Fruit fly (Drosophila melanogaster) whole organism, wandering third instar larva: Measurements from ENCODE around the gene CG9072.

Experiments
- Abd-B ChIP-seq: fragments of >200 bp; optimal IDR thresholded peaks from 2 replicates; lab custom pipeline; 2017; ENCODE audit warnings: missing biosample characterization, missing genetic modification characterization
- CG32264 ChIP-seq: fragments of 200-800 bp; sonication (Bioruptor generic); optimal IDR thresholded peaks from 2 replicates; lab custom pipeline; 2016; ENCODE audit warnings: missing biosample characterization, missing genetic modification characterization
- CG9705 ChIP-seq: fragments of 200-800 bp; sonication (Bioruptor generic); optimal IDR thresholded peaks from 2 replicates; lab custom pipeline; 2018; ENCODE audit warnings: missing biosample characterization, mild to moderate bottlenecking, missing genetic modification characterization
- CrebA ChIP-seq: fragments of 200-800 bp; sonication (Bioruptor generic); optimal IDR thresholded peaks from 2 replicates; lab custom pipeline; 2016; ENCODE audit warnings: missing biosample characterization, mild to moderate bottlenecking, missing genetic modification characterization, borderline replicate concordance
- Dfd ChIP-seq: fragments of >200 bp; optimal IDR thresholded peaks from 2 replicates; lab custom pipeline; 2017; ENCODE audit warnings: missing biosample characterization, missing genetic modification characterization
- Dif ChIP-seq: fragments of 200-275, 200-300 bp; sonication (Bioruptor generic); optimal IDR thresholded peaks from 2 replicates; lab custom pipeline; 2018; ENCODE audit warnings: missing biosample characterization, missing genetic modification characterization; ENCODE audit not compliant: partially characterized antibody
- GATAd ChIP-seq: sonication (Bioruptor generic); optimal IDR thresholded peaks from 2 replicates; lab custom pipeline; 2016; ENCODE audit warnings: missing biosample characterization, missing genetic modification characterization
- HLH106 ChIP-seq: fragments of 200-800 bp; optimal IDR thresholded peaks from 3 replicates; lab custom pipeline; 2019; ENCODE audit warnings: missing biosample characterization, mild to moderate bottlenecking, missing genetic modification characterization, moderate library complexity
- Hnf4 ChIP-seq: fragments of 200-800 bp; sonication (Bioruptor generic); optimal IDR thresholded peaks from 2 replicates; lab custom pipeline; 2016; ENCODE audit warnings: missing biosample characterization, mild to moderate bottlenecking, missing genetic modification characterization
- Hr78 ChIP-seq: fragments of >200 bp; optimal IDR thresholded peaks from 2 replicates; lab custom pipeline; 2017; ENCODE audit warnings: missing biosample characterization, missing genetic modification characterization
- Hr83 ChIP-seq: fragments of 200-300 bp; sonication (Bioruptor generic); optimal IDR thresholded peaks from 2 replicates; lab custom pipeline; 2016; ENCODE audit warnings: missing biosample characterization, mild to moderate bottlenecking, missing genetic modification characterization, moderate library complexity; ENCODE audit not compliant: poor library complexity, severe bottlenecking
- Jra ChIP-seq: sonication (Bioruptor generic); optimal IDR thresholded peaks from 2 replicates; lab custom pipeline; 2016; ENCODE audit warnings: missing biosample characterization, missing genetic modification characterization
- Mio ChIP-seq: sonication (Bioruptor generic); optimal IDR thresholded peaks from 2 replicates; lab custom pipeline; 2016; ENCODE audit warnings: missing biosample characterization, missing genetic modification characterization
- Myc ChIP-seq: fragments of >200 bp; optimal IDR thresholded peaks from 2 replicates; lab custom pipeline; 2017
- N ChIP-seq: fragments of >200 bp; optimal IDR thresholded peaks from 2 replicates; lab custom pipeline; 2018; ENCODE audit warnings: missing biosample characterization, missing external identifiers, missing genetic modification characterization
- OdsH ChIP-seq: fragments of 200-800 bp; sonication (Bioruptor generic); optimal IDR thresholded peaks from 2 replicates; lab custom pipeline; 2016; ENCODE audit warnings: missing biosample characterization, mild to moderate bottlenecking, missing genetic modification characterization
- Rel ChIP-seq, 2 experiments: fragments of 200-800 bp; sonication (Bioruptor generic) in 1 of 2; optimal IDR thresholded peaks; 2 replicates in 1 of 2; 3 replicates in 1 of 2; lab custom pipeline; 2016 to 2019; ENCODE audit warnings: mild to moderate bottlenecking in 2 of 2, missing biosample characterization in 2 of 2, missing genetic modification characterization in 2 of 2, moderate library complexity in 1 of 2
- Sp1 ChIP-seq: fragments of 200-800 bp; sonication (Bioruptor generic); optimal IDR thresholded peaks from 3 replicates; lab custom pipeline; 2019; ENCODE audit warnings: missing biosample characterization, mild to moderate bottlenecking, missing genetic modification characterization, moderate library complexity
- Vsx2 ChIP-seq: fragments of 200-300, 225-300 bp; sonication (Bioruptor generic); optimal IDR thresholded peaks from 2 replicates; lab custom pipeline; 2018; ENCODE audit warnings: missing biosample characterization, missing genetic modification characterization; ENCODE audit not compliant: partially characterized antibody
- br ChIP-seq: fragments of 200-800 bp; sonication (Bioruptor generic); optimal IDR thresholded peaks from 2 replicates; lab custom pipeline; 2016; ENCODE audit warnings: missing biosample characterization, missing genetic modification characterization
- brk ChIP-seq: fragments of 200-800 bp; sonication (Bioruptor generic); optimal IDR thresholded peaks from 2 replicates; lab custom pipeline; 2016; ENCODE audit warnings: missing biosample characterization, mild to moderate bottlenecking, missing genetic modification characterization
- dl ChIP-seq, 2 experiments: fragments of 175-275, 200-275 bp in 1 of 2; fragments of 200-275 bp in 1 of 2; sonication (Bioruptor generic); optimal IDR thresholded peaks; lab custom pipeline; 2018; ENCODE audit warnings: mild to moderate bottlenecking in 2 of 2, missing biosample characterization in 2 of 2, missing genetic modification characterization in 2 of 2, moderate library complexity in 2 of 2; ENCODE audit not compliant: partially characterized antibody in 2 of 2, insufficient read depth in 1 of 2
- dmrt93B ChIP-seq: fragments of 200-800 bp; sonication (Bioruptor generic); optimal IDR thresholded peaks from 2 replicates; lab custom pipeline; 2018; ENCODE audit warnings: missing biosample characterization, mild to moderate bottlenecking, missing genetic modification characterization
- dsf ChIP-seq: sonication (Bioruptor generic); optimal IDR thresholded peaks from 2 replicates; lab custom pipeline; 2016; ENCODE audit warnings: missing biosample characterization, missing genetic modification characterization, borderline replicate concordance
- ey ChIP-seq: fragments of 200-800 bp; sonication (Bioruptor generic); optimal IDR thresholded peaks from 2 replicates; lab custom pipeline; 2016; ENCODE audit warnings: missing biosample characterization, missing genetic modification characterization
- foxo ChIP-seq, 2 experiments: fragments of 200-800 bp; sonication (Bioruptor generic); optimal IDR thresholded peaks; 2 replicates in 1 of 2; 3 replicates in 1 of 2; lab custom pipeline; 2016 to 2017; ENCODE audit warnings: missing biosample characterization in 2 of 2, missing genetic modification characterization in 2 of 2
- fru ChIP-seq: fragments of 200-800 bp; sonication (Bioruptor generic); optimal IDR thresholded peaks from 3 replicates; lab custom pipeline; 2016; ENCODE audit warnings: missing biosample characterization, mild to moderate bottlenecking, missing genetic modification characterization
- h ChIP-seq: fragments of 200-800 bp; sonication (Bioruptor generic); optimal IDR thresholded peaks from 3 replicates; lab custom pipeline; 2016; ENCODE audit warnings: missing biosample characterization, mild to moderate bottlenecking, missing genetic modification characterization
- jim ChIP-seq: fragments of 175-275, 200-325 bp; sonication (Bioruptor generic); optimal IDR thresholded peaks from 2 replicates; lab custom pipeline; 2016; ENCODE audit warnings: missing biosample characterization, mild to moderate bottlenecking, missing genetic modification characterization
- lola ChIP-seq: fragments of >200 bp; optimal IDR thresholded peaks from 2 replicates; lab custom pipeline; 2017; ENCODE audit warnings: missing biosample characterization, missing genetic modification characterization
- pan ChIP-seq: fragments of >200 bp; optimal IDR thresholded peaks from 2 replicates; lab custom pipeline; 2017
- psq ChIP-seq: fragments of 200-800 bp; sonication (Bioruptor generic); optimal IDR thresholded peaks from 3 replicates; lab custom pipeline; 2017; ENCODE audit warnings: missing biosample characterization, mild to moderate bottlenecking, missing genetic modification characterization, moderate library complexity
- rgr ChIP-seq: fragments of 200-800 bp; sonication (Bioruptor generic); optimal IDR thresholded peaks from 3 replicates; lab custom pipeline; 2016; ENCODE audit warnings: missing biosample characterization, mild to moderate bottlenecking, missing genetic modification characterization
- sage ChIP-seq: fragments of 200-800 bp; sonication (Bioruptor generic); optimal IDR thresholded peaks from 2 replicates; lab custom pipeline; 2016; ENCODE audit warnings: missing biosample characterization, mild to moderate bottlenecking, missing genetic modification characterization
- sv ChIP-seq: fragments of 200-800 bp; sonication (Bioruptor generic); optimal IDR thresholded peaks from 3 replicates; lab custom pipeline; 2016; ENCODE audit warnings: missing biosample characterization, missing genetic modification characterization
- tai ChIP-seq: sonication (Bioruptor generic); optimal IDR thresholded peaks from 2 replicates; lab custom pipeline; 2016; ENCODE audit warnings: missing biosample characterization, missing genetic modification characterization
- usp ChIP-seq: fragments of >200 bp; optimal IDR thresholded peaks from 2 replicates; lab custom pipeline; 2017; ENCODE audit warnings: missing biosample characterization, missing genetic modification characterization
- woc ChIP-seq: sonication (Bioruptor generic); optimal IDR thresholded peaks from 2 replicates; lab custom pipeline; 2016; ENCODE audit warnings: missing biosample characterization, mild to moderate bottlenecking, missing genetic modification characterization

CG9072 gene

DNA sequence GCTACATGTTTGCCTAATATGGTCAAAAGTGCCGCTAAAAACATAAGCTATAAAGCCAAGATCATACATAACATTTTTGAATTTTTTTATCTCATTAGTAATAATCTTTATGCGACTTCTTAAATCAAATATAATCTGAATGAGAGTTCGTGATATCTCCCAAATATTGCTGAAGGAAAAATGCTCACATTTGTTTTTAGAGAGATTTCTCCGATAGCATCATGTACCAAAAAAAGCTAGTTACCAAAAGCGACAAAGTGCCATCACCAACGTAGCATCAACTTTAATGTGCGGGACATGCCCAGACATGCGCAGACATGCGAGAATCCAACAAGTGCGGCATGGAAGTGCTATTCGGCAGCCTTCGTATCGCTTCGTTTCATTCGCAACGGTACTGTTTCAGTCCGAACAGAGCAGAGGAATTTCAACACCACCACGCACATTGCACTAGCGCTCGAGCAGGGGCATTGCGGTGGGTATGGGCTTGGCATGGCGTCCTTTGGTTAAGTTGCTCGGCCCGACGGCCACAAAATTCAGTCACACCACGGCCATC lies 6.6 kb downstream of the CG9072 start, which contains the start of gene Rab3-GEF:
Gene Rab3-GEF (plus strand): TSS at position 537 of the 553 bp plus-strand sequence.
- no peak for TF ChIP-seq Vsx2 (GFP tag; lab: Kevin White, UChicago)
- TF ChIP-seq psq (GFP tag; lab: Kevin White, UChicago) = no peak
- TF ChIP-seq Jra (GFP tag; lab: Kevin White, UChicago) = no peak
- TF ChIP-seq fru (GFP tag; lab: Kevin White, UChicago) = no peak
- TF ChIP-seq Sp1 (GFP tag; lab: Kevin White, UChicago) = no peak
- no peak for TF ChIP-seq N (GFP tag; lab: Kevin White, UChicago)
- TF ChIP-seq h (GFP tag; lab: Kevin White, UChicago) = no peak
- TF ChIP-seq CrebA (GFP tag; lab: Kevin White, UChicago) = no peak
- TF ChIP-seq usp (GFP tag; lab: Kevin White, UChicago) = no peak
- no peak for TF ChIP-seq br (GFP tag; lab: Kevin White, UChicago)
- TF ChIP-seq Myc (lab: Kevin White, UChicago) = no peak
- no peak for TF ChIP-seq ey (GFP tag; lab: Kevin White, UChicago)
- no peak for TF ChIP-seq lola
- TF ChIP-seq HLH106 (tag; lab: Kevin White, UChicago) = no peak
- TF ChIP-seq tai (GFP tag; lab: Kevin White, UChicago) = no peak

- TF ChIP-seq lola (no peak), usp (GFP tag; lab: Kevin White, UChicago) (no peak), woc (GFP tag; lab: Kevin White, UChicago) (peak; percentile 47), Hnf4 (peak; percentile 63), GATAd (no peak), foxo (GFP tag; optimal IDR thresholded peaks at IDR 0.05; lab: Kevin White, UChicago) (peak in 1 of 2 experiments; percentile 83), Hr78 (GFP tag; lab: Kevin White, UChicago) (no peak), Hr83 (GFP tag; lab: Kevin White, UChicago) (no peak), tai (GFP tag; lab: Kevin White, UChicago) (peak; percentile 70), OdsH (GFP tag; lab: Kevin White, UChicago) (peak; percentile 78), Mio (GFP tag; lab: Kevin White, UChicago) (no peak), N (GFP tag; lab: Kevin White, UChicago) (no peak), rgr (GFP tag; lab: Kevin White, UChicago) (peak; percentile 81), Sp1 (GFP tag; lab: Kevin White, UChicago) (peak; percentile 77), dsf (GFP tag; lab: Kevin White, UChicago) (peak; percentile 16), sv (GFP tag; lab: Kevin White, UChicago) (no peak), Vsx2 (GFP tag; lab: Kevin White, UChicago) (no peak), Dif (GFP tag; lab: Kevin White, UChicago) (no peak), dmrt93B (GFP tag; lab: Kevin White, UChicago) (peak; percentile 60), Jra (GFP tag; lab: Kevin White, UChicago) (peak; percentile 59), Rel (GFP tag; optimal IDR thresholded peaks at IDR 0.05; lab: Kevin White, UChicago) (peak; percentile 2), Rel (tag; optimal IDR thresholded peaks at IDR 0.05; lab: Kevin White, UChicago) (peak; percentile 52), pan (lab: Kevin White, UChicago) (no peak), CrebA (GFP tag; lab: Kevin White, UChicago) (no peak), sage (GFP tag; lab: Kevin White, UChicago) (peak; percentile 56), fru (GFP tag; lab: Kevin White, UChicago) (peak; percentile 67), psq (GFP tag; lab: Kevin White, UChicago) (peak; percentile 69), CG9705 (GFP tag; lab: Kevin White, UChicago) (peak; percentile 64), Abd-B (GFP tag; lab: Kevin White, UChicago) (no peak), CG32264 (GFP tag; lab: Kevin White, UChicago) (no peak), brk (GFP tag; lab: Kevin White, UChicago) (peak; percentile 85), h (GFP tag; lab: Kevin White, UChicago) (peak; percentile 82), dl (GFP tag; optimal IDR thresholded peaks at IDR 0.05; lab: Kevin White, UChicago; ENCODE audit: insufficient read depth in 1 of 2, partially characterized antibody in 2 of 2) (no peak), br (GFP tag; lab: Kevin White, UChicago) (peak; percentile 42), HLH106 (tag; lab: Kevin White, UChicago) (peak; percentile 87), Dfd (GFP tag; lab: Kevin White, UChicago) (no peak), ey (GFP tag; lab: Kevin White, UChicago) (peak; percentile 58), Myc (lab: Kevin White, UChicago) (peak; percentile 49), jim (GFP tag; lab: Kevin White, UChicago) (no peak)
Observed at dm6 chrX:15085777-15086510, 9.9 kb downstream of the CG9072 start, which contains the start of the genes CG15027 and Dbct. CG15027 (minus strand) TSS chrX:15085827. Dbct (plus strand) TSS chrX:15086125.
